Fruit fly (Drosophila melanogaster): Measurements from ENCODE around the gene CG9154.

Gene CG9154

dm6 chr2L:6045972-6046718, 24.3 kb downstream of the CG9154 start, which contains the start of gene Pfas (continued):
- no peak for TF ChIP-seq CG10321 (GFP tag; IDR thresholded peaks at IDR 0.05)
- TF ChIP-seq CG17829 (tag; optimal IDR thresholded peaks at IDR 0.05) = peak; percentile 19
- TF ChIP-seq tna (GFP tag; IDR thresholded peaks at IDR 0.05; ENCODE audit: partially characterized antibody) = no peak
- no peak for TF ChIP-seq CG33557 (GFP tag; optimal IDR thresholded peaks at IDR 0.05)
- TF ChIP-seq CG4820 (GFP tag; optimal IDR thresholded peaks at IDR 0.05) = peak; percentile 28
- no peak for TF ChIP-seq sc (optimal IDR thresholded peaks at IDR 0.05)
- TF ChIP-seq sc (GFP tag; optimal IDR thresholded peaks at IDR 0.05) = no peak
- TF ChIP-seq Dll (GFP tag; IDR thresholded peaks at IDR 0.05; ENCODE audit: partially characterized antibody) = no peak
- TF ChIP-seq HHEX (GFP tag; optimal IDR thresholded peaks at IDR 0.05) = peak; percentile 27
- TF ChIP-seq tup (GFP tag; optimal IDR thresholded peaks at IDR 0.05) = peak; percentile 18
- peak; percentile 12 for TF ChIP-seq NC2β (GFP tag; optimal IDR thresholded peaks at IDR 0.05)
- 0 out of 2 replicates have a peak, but pooled peaks have one; percentile 26 for TF ChIP-seq Drgx (GFP tag; IDR thresholded peaks at IDR 0.05)
- peak; percentile 36 for TF ChIP-seq CG8924 (tag; optimal IDR thresholded peaks at IDR 0.05)
- peak; percentile 42; the same call in 1 of the 2 replicates for TF ChIP-seq CG14014 (GFP tag; IDR thresholded peaks at IDR 0.05)
- TF ChIP-seq repo (GFP tag; optimal IDR thresholded peaks at IDR 0.05) = peak; percentile 27
- no peak for TF ChIP-seq fd102C (GFP tag; optimal IDR thresholded peaks at IDR 0.05)
- TF ChIP-seq Sox102F (GFP tag; optimal IDR thresholded peaks at IDR 0.05) = no peak
- peak; percentile 61 for TF ChIP-seq CG1647 (GFP tag; optimal IDR thresholded peaks at IDR 0.05)
- TF ChIP-seq CG2875 (GFP tag; optimal IDR thresholded peaks at IDR 0.05) = no peak
- 0 out of 2 replicates have a peak, but pooled peaks have one; percentile 31 for TF ChIP-seq al (GFP tag; IDR thresholded peaks at IDR 0.05)
- TF ChIP-seq CG34376 (GFP tag; optimal IDR thresholded peaks at IDR 0.05) = peak; percentile 83
- TF ChIP-seq CG17328 (GFP tag; IDR thresholded peaks at IDR 0.05) = 0 out of 2 replicates have a peak, but pooled peaks have one; percentile 13
- TF ChIP-seq ranshi (GFP tag; IDR thresholded peaks at IDR 0.05) = peak; percentile 64
- peak; percentile 38 for TF ChIP-seq pb (GFP tag; optimal IDR thresholded peaks at IDR 0.05)
- TF ChIP-seq CG7839 (tag; optimal IDR thresholded peaks at IDR 0.05) = peak; percentile 55
- peak; percentile 30 for TF ChIP-seq CG10147 (GFP tag; optimal IDR thresholded peaks at IDR 0.05)
- no peak for TF ChIP-seq Awh (GFP tag; IDR thresholded peaks at IDR 0.05)
- TF ChIP-seq sima (GFP tag; optimal IDR thresholded peaks at IDR 0.05) = peak; percentile 3
- peak; percentile 45 for TF ChIP-seq kay (GFP tag; optimal IDR thresholded peaks at IDR 0.05)
- TF ChIP-seq Blimp-1 (GFP tag; optimal IDR thresholded peaks at IDR 0.05) = peak; percentile 62
- peak; percentile 44 for TF ChIP-seq CG15269 (tag; optimal IDR thresholded peaks at IDR 0.05)
- TF ChIP-seq Xrp1 (GFP tag; IDR thresholded peaks at IDR 0.05) = 0 out of 2 replicates have a peak, but pooled peaks have one; percentile 53
- peak; percentile 33 for TF ChIP-seq Ets97D (GFP tag; optimal IDR thresholded peaks at IDR 0.05)
- TF ChIP-seq Bteb2 (GFP tag; optimal IDR thresholded peaks at IDR 0.05) = peak; percentile 28
- no peak for TF ChIP-seq ato (GFP tag; IDR thresholded peaks at IDR 0.05; ENCODE audit: partially characterized antibody)
- TF ChIP-seq scrt (GFP tag; optimal IDR thresholded peaks at IDR 0.05) = peak; percentile 47
- TF ChIP-seq gro (GFP tag; optimal IDR thresholded peaks at IDR 0.05) = peak; percentile 84
- TF ChIP-seq CG4360 (GFP tag; IDR thresholded peaks at IDR 0.05) = no peak
- TF ChIP-seq Dp (GFP tag; optimal IDR thresholded peaks at IDR 0.05) = peak; percentile 81
- no peak for TF ChIP-seq HLH4C (GFP tag; IDR thresholded peaks at IDR 0.05; ENCODE audit: partially characterized antibody)
- TF ChIP-seq Rx (GFP tag; IDR thresholded peaks at IDR 0.05) = no peak
- TF ChIP-seq E2f2 (GFP tag; IDR thresholded peaks at IDR 0.05) = peak; percentile 82
- TF ChIP-seq usp (GFP tag; optimal IDR thresholded peaks at IDR 0.05) = no peak
- peak; percentile 44 for TF ChIP-seq shn (GFP tag; optimal IDR thresholded peaks at IDR 0.05)
- TF ChIP-seq NC2α (GFP tag; optimal IDR thresholded peaks at IDR 0.05) = no peak
- no peak for TF ChIP-seq seq (GFP tag; IDR thresholded peaks at IDR 0.05)
- TF ChIP-seq CG17912 (GFP tag; optimal IDR thresholded peaks at IDR 0.05) = peak; percentile 6
- TF ChIP-seq CG10979 (tag; optimal IDR thresholded peaks at IDR 0.05) = peak; percentile 22
- no peak for TF ChIP-seq Dfd (GFP tag; optimal IDR thresholded peaks at IDR 0.05)
